Worm (Caenorhabditis elegans) whole organism, young adult: Measurements from ENCODE around the gene F45E10.2.

ENCODE experiments used
- chd-7 ChIP-seq: sonication (generic microtip); optimal IDR thresholded peaks from 2 replicates; lab custom pipeline; 2016; ENCODE audit warnings: mild to moderate bottlenecking, missing genetic modification characterization, moderate library complexity, missing compliant biosample characterization
- egl-44 ChIP-seq: fragments of 200-800 bp; sonication (Bioruptor generic); IDR thresholded peaks from 2 replicates; pipeline ENCODE4 v1.3.6; 2022; ENCODE audit warnings: missing genetic modification reagents, missing genetic modification characterization, missing compliant biosample characterization
- unc-62 ChIP-seq: fragments of 150-350 bp; optimal IDR thresholded peaks from 2 replicates; lab custom pipeline; 2014; ENCODE audit warnings: missing biosample characterization, missing genetic modification reagents, missing genetic modification characterization

DNA sequence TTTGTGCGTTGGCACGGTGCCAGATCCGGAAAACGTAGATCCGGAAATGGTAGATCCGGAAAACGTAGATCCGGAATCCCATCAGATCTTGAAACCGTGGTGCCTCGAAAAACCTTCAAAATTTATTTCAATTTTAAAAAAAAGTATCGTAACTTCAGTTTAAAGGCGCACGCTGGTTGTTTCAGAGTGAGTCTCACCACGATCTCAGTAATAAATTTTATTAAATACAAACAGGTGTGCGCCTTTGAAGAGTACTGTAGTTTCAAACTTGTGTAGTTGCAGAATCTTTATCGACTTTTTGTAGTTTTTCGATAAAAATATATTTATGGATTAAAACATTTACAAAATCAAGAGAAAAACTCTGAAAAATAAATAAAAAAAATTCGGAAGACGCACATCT lies 4.4 kb downstream of the F45E10.2 start:
- TF ChIP-seq egl-44 (GFP tag; lab: Robert Waterston, UW) (no peak), chd-7 (no peak), unc-62 (GFP tag; lab: Kevin White, UChicago) (no peak)
